Fruit fly (Drosophila melanogaster) S2 (cell line): ENCODE results near the gene PH4alphaNE1.

ENCODE experiments used
- CG8478 ChIP-seq: fragments of >200 bp; optimal IDR thresholded peaks from 2 replicates; lab custom pipeline; 2018
- CTCF ChIP-seq, 2 experiments: fragments of >200 bp; optimal IDR thresholded peaks; 2 replicates each; lab custom pipeline; 2018

dm6 chr3R:30459066-30459935 is 40.8 kb downstream of the PH4alphaNE1 start, which contains the start of the genes CG2224 and CDase:
- no peak for TF ChIP-seq CG8478
- TF ChIP-seq CTCF (optimal IDR thresholded peaks at IDR 0.05; lab: Kevin White, UChicago): peak; percentile 7 to 14
